Fruit fly (Drosophila melanogaster): ENCODE data around the gene AkhR.

Gene AkhR

dm6 chr2L:6740088-6740487 lies 24.1 kb upstream of the AkhR start, which contains the start of gene TTLL3A:
TTLL3A (minus strand) TSS chr2L:6740188.
- TF ChIP-seq CG6163 (GFP tag; IDR thresholded peaks at IDR 0.05) (no peak), Hr39 (GFP tag; optimal IDR thresholded peaks at IDR 0.05) (no peak), CG3032 (tag; optimal IDR thresholded peaks at IDR 0.05) (no peak), Hr38 (GFP tag; optimal IDR thresholded peaks at IDR 0.05) (no peak)

dm6 chr2L:6732566-6732965 lies 16.6 kb upstream of the AkhR start, which contains the start of gene TTLL3B:
TTLL3B (plus strand) TSS chr2L:6732866.
- TF ChIP-seq fkh (GFP tag; optimal IDR thresholded peaks at IDR 0.05) (no peak), CG6854 (GFP tag; optimal IDR thresholded peaks at IDR 0.05) (no peak), Eip78C (GFP tag) (no peak), CG16779 (tag; optimal IDR thresholded peaks at IDR 0.05) (no peak), CG10631 (GFP tag; optimal IDR thresholded peaks at IDR 0.05) (no peak), pdm3 (GFP tag; optimal IDR thresholded peaks at IDR 0.05) (no peak), Sox102F (GFP tag; optimal IDR thresholded peaks at IDR 0.05) (no peak), CG1621 (tag; optimal IDR thresholded peaks at IDR 0.05) (no peak), Hr38 (GFP tag; optimal IDR thresholded peaks at IDR 0.05) (no peak), CG11294 (GFP tag; IDR thresholded peaks at IDR 0.05) (no peak), CG4318 (GFP tag; optimal IDR thresholded peaks at IDR 0.05) (no peak), acj6 (GFP tag; optimal IDR thresholded peaks at IDR 0.05) (no peak), CG10669 (GFP tag; optimal IDR thresholded peaks at IDR 0.05) (no peak), Sox14 (GFP tag; optimal IDR thresholded peaks at IDR 0.05) (no peak), Lpt (GFP tag; optimal IDR thresholded peaks at IDR 0.05) (no peak), CG31627 (GFP tag; optimal IDR thresholded peaks at IDR 0.05) (no peak), Ets21C (GFP tag; optimal IDR thresholded peaks at IDR 0.05) (no peak), CG11902 (GFP tag; optimal IDR thresholded peaks at IDR 0.05) (no peak)

- peak; percentile 66 for TF ChIP-seq svp (GFP tag)
- no peak for TF ChIP-seq Eip75B (GFP tag; optimal IDR thresholded peaks at IDR 0.05)
These were observed 7.9 kb upstream of the AkhR start, which contains the start of gene Liprin-alpha for dm6 chr2L:6723750-6724503. Liprin-alpha (plus strand) TSS chr2L:6723903.

dm6 chr2L:6722822-6723749 lies 7.1 kb upstream of the AkhR start, which contains the start of gene homer:
homer (minus strand) TSS chr2L:6723359.
- TF ChIP-seq OdsH (GFP tag; optimal IDR thresholded peaks at IDR 0.05) = no peak
- no peak for TF ChIP-seq Met (GFP tag; optimal IDR thresholded peaks at IDR 0.05)
- peak; percentile 12 for TF ChIP-seq Sox14 (GFP tag; optimal IDR thresholded peaks at IDR 0.05)
- TF ChIP-seq CG11294 (GFP tag; IDR thresholded peaks at IDR 0.05) = no peak
- TF ChIP-seq fd59A (GFP tag; optimal IDR thresholded peaks at IDR 0.05) = no peak
- TF ChIP-seq CG1621 (tag; optimal IDR thresholded peaks at IDR 0.05) = peak; percentile 71
- TF ChIP-seq Hr39 (GFP tag; optimal IDR thresholded peaks at IDR 0.05) = no peak
- peak; percentile 6 for TF ChIP-seq CG31627 (GFP tag; optimal IDR thresholded peaks at IDR 0.05)
- TF ChIP-seq vri (GFP tag; optimal IDR thresholded peaks at IDR 0.05) = no peak
- TF ChIP-seq dsx (GFP tag; optimal IDR thresholded peaks at IDR 0.05; ENCODE audit: poor library complexity, severe bottlenecking) = no peak
- TF ChIP-seq CG6276 (GFP tag; optimal IDR thresholded peaks at IDR 0.05) = no peak
- no peak for TF ChIP-seq Ets96B (tag; optimal IDR thresholded peaks at IDR 0.05)
- TF ChIP-seq CG34406 (GFP tag; optimal IDR thresholded peaks at IDR 0.05) = no peak
- TF ChIP-seq net (GFP tag; optimal IDR thresholded peaks at IDR 0.05) = no peak
- peak; percentile 35 for TF ChIP-seq CG6854 (GFP tag; optimal IDR thresholded peaks at IDR 0.05)
- no peak for TF ChIP-seq CG11902 (GFP tag; optimal IDR thresholded peaks at IDR 0.05)
- peak; percentile 4 for TF ChIP-seq CG6808 (GFP tag; optimal IDR thresholded peaks at IDR 0.05)
- TF ChIP-seq svp (GFP tag) = peak; percentile 88
- 0 out of 3 replicates have a peak, but pooled peaks have one; percentile 11 for TF ChIP-seq eg (GFP tag; IDR thresholded peaks at IDR 0.05)
- no peak for TF ChIP-seq acj6 (GFP tag; optimal IDR thresholded peaks at IDR 0.05)
- no peak for TF ChIP-seq CG15336 (GFP tag; IDR thresholded peaks at IDR 0.05)
- TF ChIP-seq Eip78C (GFP tag) = peak; percentile 77
- TF ChIP-seq fkh (GFP tag; optimal IDR thresholded peaks at IDR 0.05) = peak; percentile 91
- peak; percentile 37 for TF ChIP-seq Hr4 (GFP tag; optimal IDR thresholded peaks at IDR 0.05)
